Worm (Caenorhabditis elegans): ENCODE results near the gene spp-11.
A peak's percentile ranks its signal among the peaks of the same experiment; 100 is the strongest.

spp-11 gene

DNA sequence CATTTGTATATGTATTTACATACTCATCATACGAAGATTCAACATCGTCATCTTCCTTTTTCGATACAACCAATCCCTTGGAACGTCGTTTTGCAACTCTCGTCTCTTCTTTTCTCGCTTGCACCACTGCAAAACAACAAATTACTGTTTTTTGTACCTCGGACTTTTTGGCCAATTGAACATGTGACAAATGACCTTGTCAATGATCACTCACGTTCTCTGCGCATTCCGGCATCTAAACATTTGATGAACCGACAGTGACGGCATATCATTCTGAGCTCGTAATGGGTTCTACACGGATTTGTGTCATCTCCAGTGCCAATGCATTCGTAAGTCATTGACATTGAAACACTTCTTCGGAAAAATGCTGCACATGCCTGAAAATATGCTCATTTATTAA lies 41.0 kb upstream of the spp-11 start:
- TF ChIP-seq sptf-1 (tag; optimal IDR thresholded peaks at IDR 0.05) (no peak), elt-1 (tag; optimal IDR thresholded peaks at IDR 0.05; ENCODE audit: borderline replicate concordance, insufficient read depth) (no peak)

ce11 chrII:6443710-6444109 lies 36.5 kb upstream of the spp-11 start, which contains the start of gene K06A1.2:
Gene K06A1.2 (plus strand): TSS chrII:6444010.
- TF ChIP-seq blmp-1 (tag; optimal IDR thresholded peaks at IDR 0.05) (no peak), ceh-39 (tag; optimal IDR thresholded peaks at IDR 0.05) (no peak), mab-5 (tag; optimal IDR thresholded peaks at IDR 0.05) (no peak), snpc-4 (tag; optimal IDR thresholded peaks at IDR 0.05) (no peak), M03D4.4 (tag; optimal IDR thresholded peaks at IDR 0.05) (no peak), hlh-1 (tag; optimal IDR thresholded peaks at IDR 0.05) (no peak), nhr-2 (tag; optimal IDR thresholded peaks at IDR 0.05) (no peak), unc-39 (tag; optimal IDR thresholded peaks at IDR 0.05) (no peak)

DNA sequence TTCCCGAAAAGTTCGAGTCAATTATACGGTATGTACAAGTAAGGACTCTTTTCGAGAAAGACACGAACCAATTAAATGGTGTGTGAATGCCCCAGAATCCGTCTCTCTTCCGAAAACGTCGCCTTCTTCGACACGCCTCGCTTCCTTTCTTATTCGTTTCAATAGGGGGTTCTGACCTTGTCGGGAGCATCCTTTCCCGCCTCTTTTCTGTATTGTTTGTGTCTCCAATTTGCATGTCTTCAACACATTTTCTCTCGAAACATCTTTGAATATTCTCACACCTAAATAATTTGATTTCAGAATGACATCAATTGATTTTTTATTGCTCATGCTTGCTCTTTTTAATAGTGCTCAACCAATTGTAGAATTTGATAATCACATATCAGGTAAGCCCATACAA lies 33.9 kb upstream of the spp-11 start, which contains the start of gene cutl-16:
TSS of gene cutl-16 (plus strand) at position 301 of the 400 bp plus-strand sequence.
- TF ChIP-seq blmp-1 (tag; optimal IDR thresholded peaks at IDR 0.05), result no peak
- no peak for TF ChIP-seq ceh-39 (tag; optimal IDR thresholded peaks at IDR 0.05)
- peak; percentile 22 for TF ChIP-seq sptf-1 (tag; optimal IDR thresholded peaks at IDR 0.05)
- peak; percentile 23 for TF ChIP-seq mls-2 (tag; optimal IDR thresholded peaks at IDR 0.05)
- peak; percentile 8 for TF ChIP-seq ham-2 (GFP tag; optimal IDR thresholded peaks at IDR 0.05)

ce11 chrII:6436845-6437244 lies 29.7 kb upstream of the spp-11 start:
- TF ChIP-seq nhr-2 (tag; optimal IDR thresholded peaks at IDR 0.05) (peak; percentile 95), ceh-83 (GFP tag; optimal IDR thresholded peaks at IDR 0.05) (no peak)

DNA sequence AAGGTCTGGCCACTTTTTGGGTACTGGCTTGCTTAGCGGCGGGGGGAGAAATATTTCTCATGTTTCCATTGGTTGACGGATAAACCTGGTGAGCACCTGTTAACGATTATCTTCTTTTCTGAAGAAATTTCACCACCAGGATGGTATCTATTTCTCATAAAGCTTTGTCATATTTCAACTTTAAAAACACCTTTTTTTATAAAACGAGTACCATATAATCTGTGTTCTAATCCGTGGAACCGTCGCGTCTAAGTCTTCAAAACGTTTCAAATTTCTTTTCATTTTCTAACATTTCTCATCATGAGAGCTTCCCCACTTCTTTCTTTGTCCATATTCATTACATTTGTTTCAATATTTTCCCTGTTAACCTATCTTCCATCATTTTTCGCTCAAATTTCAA lies 18.8 kb upstream of the spp-11 start, which contains the start of gene col-75:
TSS of gene col-75 (plus strand) at position 301 of the 400 bp plus-strand sequence.
- TF ChIP-seq mls-2 (tag; optimal IDR thresholded peaks at IDR 0.05) (no peak), flh-1 (GFP tag; optimal IDR thresholded peaks at IDR 0.05) (no peak), pha-4 (tag; optimal IDR thresholded peaks at IDR 0.05) (no peak), blmp-1 (tag; optimal IDR thresholded peaks at IDR 0.05) (no peak), unc-62 (GFP tag; optimal IDR thresholded peaks at IDR 0.05) (no peak), sptf-1 (tag; optimal IDR thresholded peaks at IDR 0.05) (no peak), unc-120 (tag; optimal IDR thresholded peaks at IDR 0.05; ENCODE audit: poor library complexity, severe bottlenecking) (no peak), mep-1 (tag; optimal IDR thresholded peaks at IDR 0.05) (no peak), nhr-76 (tag; optimal IDR thresholded peaks at IDR 0.05) (no peak), ceh-43 (GFP tag; optimal IDR thresholded peaks at IDR 0.05) (no peak), mab-5 (tag; optimal IDR thresholded peaks at IDR 0.05) (no peak), lin-32 (GFP tag; optimal IDR thresholded peaks at IDR 0.05) (no peak), lin-13 (tag; optimal IDR thresholded peaks at IDR 0.05) (no peak), drap-1 (GFP tag; optimal IDR thresholded peaks at IDR 0.05) (no peak), ceh-83 (GFP tag; optimal IDR thresholded peaks at IDR 0.05) (no peak), ceh-39 (tag; optimal IDR thresholded peaks at IDR 0.05) (no peak), tbx-8 (GFP tag; optimal IDR thresholded peaks at IDR 0.05) (no peak)

DNA sequence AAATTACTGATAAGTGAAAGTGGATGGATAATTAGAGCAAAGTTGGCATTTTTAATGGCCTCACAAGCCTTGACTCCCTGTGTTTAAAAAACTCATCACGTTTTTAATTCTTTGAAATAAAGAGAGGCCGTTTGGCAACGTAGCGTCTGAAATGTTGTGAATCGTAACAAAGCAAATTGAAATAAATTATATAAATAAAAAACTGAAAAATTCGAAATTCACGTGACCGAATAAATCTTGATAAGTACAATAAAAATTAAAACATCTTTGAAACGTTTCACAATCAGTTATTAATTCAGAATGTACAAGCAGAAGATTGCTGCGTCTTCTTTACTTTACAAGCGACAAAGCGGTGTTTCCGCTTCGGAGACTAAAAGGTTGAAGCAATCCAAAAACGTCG lies 15.6 kb upstream of the spp-11 start, which contains the start of gene K03H9.3:
TSS of gene K03H9.3 (plus strand) at position 301 of the 400 bp plus-strand sequence.
- no peak for TF ChIP-seq snpc-4 (tag; optimal IDR thresholded peaks at IDR 0.05)
- no peak for TF ChIP-seq drap-1 (GFP tag; optimal IDR thresholded peaks at IDR 0.05)
- TF ChIP-seq nhr-76 (tag; optimal IDR thresholded peaks at IDR 0.05), result no peak
- TF ChIP-seq nhr-2 (tag; optimal IDR thresholded peaks at IDR 0.05), result no peak
- no peak for TF ChIP-seq nhr-237 (tag; optimal IDR thresholded peaks at IDR 0.05)
- no peak for TF ChIP-seq unc-120 (tag; optimal IDR thresholded peaks at IDR 0.05; ENCODE audit: poor library complexity, severe bottlenecking)
- no peak for TF ChIP-seq elt-3 (tag; optimal IDR thresholded peaks at IDR 0.05)
- no peak for TF ChIP-seq unc-62 (GFP tag; optimal IDR thresholded peaks at IDR 0.05)
- no peak for TF ChIP-seq elt-1 (tag; optimal IDR thresholded peaks at IDR 0.05; ENCODE audit: borderline replicate concordance, insufficient read depth)
- no peak for TF ChIP-seq ceh-83 (GFP tag; optimal IDR thresholded peaks at IDR 0.05)
- no peak for TF ChIP-seq mab-5 (tag; optimal IDR thresholded peaks at IDR 0.05)
- TF ChIP-seq cnd-1 (tag; optimal IDR thresholded peaks at IDR 0.05), result no peak

- no peak for TF ChIP-seq ceh-83 (GFP tag; optimal IDR thresholded peaks at IDR 0.05)
- no peak for TF ChIP-seq ham-2 (GFP tag; optimal IDR thresholded peaks at IDR 0.05)
- no peak for TF ChIP-seq pha-4 (tag; optimal IDR thresholded peaks at IDR 0.05)
- no peak for TF ChIP-seq elt-1 (tag; optimal IDR thresholded peaks at IDR 0.05; ENCODE audit: borderline replicate concordance, insufficient read depth)
- TF ChIP-seq lin-32 (GFP tag; optimal IDR thresholded peaks at IDR 0.05), result no peak
- no peak for TF ChIP-seq blmp-1 (tag; optimal IDR thresholded peaks at IDR 0.05)
- no peak for TF ChIP-seq tbx-8 (GFP tag; optimal IDR thresholded peaks at IDR 0.05)
- no peak for TF ChIP-seq nhr-12 (tag; optimal IDR thresholded peaks at IDR 0.05)
- no peak for TF ChIP-seq snpc-4 (tag; optimal IDR thresholded peaks at IDR 0.05)
- TF ChIP-seq flh-1 (GFP tag; optimal IDR thresholded peaks at IDR 0.05), result no peak
- no peak for TF ChIP-seq sptf-1 (tag; optimal IDR thresholded peaks at IDR 0.05)
- no peak for TF ChIP-seq zip-8 (tag; optimal IDR thresholded peaks at IDR 0.05)
Observed at ce11 chrII:6419163-6419562, 12.0 kb upstream of the spp-11 start.
